Fruit fly (Drosophila melanogaster): ENCODE results near the gene CG31465.

CG31465 gene

dm6 chr3R:21839636-21840035 is 41.0 kb upstream of the CG31465 start (continued):
- peak; percentile 23 for TF ChIP-seq CG18599 (GFP tag; optimal IDR thresholded peaks at IDR 0.05)
- no peak for TF ChIP-seq Six4 (GFP tag; optimal IDR thresholded peaks at IDR 0.05)
- no peak for TF ChIP-seq ewg (GFP tag; optimal IDR thresholded peaks at IDR 0.05)
- TF ChIP-seq croc (GFP tag; conservative IDR thresholded peaks at IDR 0.05), result no peak
- no peak for TF ChIP-seq ttk (GFP tag; IDR thresholded peaks at IDR 0.05)
- TF ChIP-seq D19A (tag; optimal IDR thresholded peaks at IDR 0.05), result peak; percentile 53
- TF ChIP-seq cwo (GFP tag; optimal IDR thresholded peaks at IDR 0.05), result no peak
- no peak for TF ChIP-seq HmgZ (tag; optimal IDR thresholded peaks at IDR 0.05)
- no peak for TF ChIP-seq Sry-δ (GFP tag; optimal IDR thresholded peaks at IDR 0.05)
- no peak for TF ChIP-seq CG33557 (GFP tag; optimal IDR thresholded peaks at IDR 0.05)
- no peak for TF ChIP-seq Tbp (GFP tag; optimal IDR thresholded peaks at IDR 0.05)
- TF ChIP-seq mam (GFP tag; optimal IDR thresholded peaks at IDR 0.05), result no peak
- peak; percentile 48 for TF ChIP-seq CG10979 (tag; optimal IDR thresholded peaks at IDR 0.05)
- TF ChIP-seq CG4820 (GFP tag; optimal IDR thresholded peaks at IDR 0.05), result no peak
- no peak for TF ChIP-seq tll (GFP tag; optimal IDR thresholded peaks at IDR 0.05)
- TF ChIP-seq row (GFP tag; IDR thresholded peaks at IDR 0.05), result 0 out of 3 replicates have a peak, but pooled peaks have one; percentile 15
- TF ChIP-seq CG13123 (GFP tag; optimal IDR thresholded peaks at IDR 0.05), result no peak
- TF ChIP-seq CG15073 (GFP tag; optimal IDR thresholded peaks at IDR 0.05), result no peak
- no peak for TF ChIP-seq CG11093 (GFP tag; IDR thresholded peaks at IDR 0.05)
- no peak for TF ChIP-seq HLH54F (GFP tag; optimal IDR thresholded peaks at IDR 0.05)
- TF ChIP-seq CG12391 (tag; optimal IDR thresholded peaks at IDR 0.05), result peak; percentile 38
- no peak for TF ChIP-seq jigr1 (GFP tag; IDR thresholded peaks at IDR 0.05)
- no peak for TF ChIP-seq CG9876 (GFP tag; optimal IDR thresholded peaks at IDR 0.05)
- TF ChIP-seq CG6854 (GFP tag; optimal IDR thresholded peaks at IDR 0.05), result peak; percentile 33
- TF ChIP-seq CG16815 (GFP tag; optimal IDR thresholded peaks at IDR 0.05), result no peak
- TF ChIP-seq NFAT (GFP tag; IDR thresholded peaks at IDR 0.05), result no peak
- TF ChIP-seq gt (GFP tag; IDR thresholded peaks at IDR 0.05), result no peak
- no peak for TF ChIP-seq abd-A (tag; optimal IDR thresholded peaks at IDR 0.05)
- TF ChIP-seq zfh2 (GFP tag; optimal IDR thresholded peaks at IDR 0.05), result no peak
- TF ChIP-seq exex (tag; optimal IDR thresholded peaks at IDR 0.05), result no peak
- TF ChIP-seq Ptx1 (GFP tag; IDR thresholded peaks at IDR 0.05), result no peak
- TF ChIP-seq kay (GFP tag; optimal IDR thresholded peaks at IDR 0.05), result no peak
- TF ChIP-seq Pdp1 (GFP tag; optimal IDR thresholded peaks at IDR 0.05), result no peak
- TF ChIP-seq HLHmδ (GFP tag; optimal IDR thresholded peaks at IDR 0.05), result no peak
- no peak for TF ChIP-seq CG16863 (GFP tag; optimal IDR thresholded peaks at IDR 0.05)
- TF ChIP-seq YL-1 (GFP tag; optimal IDR thresholded peaks at IDR 0.05), result no peak
- TF ChIP-seq sima (GFP tag; optimal IDR thresholded peaks at IDR 0.05), result no peak
- TF ChIP-seq aop (GFP tag; IDR thresholded peaks at IDR 0.05), result no peak
- TF ChIP-seq ro (GFP tag; IDR thresholded peaks at IDR 0.05), result no peak
- TF ChIP-seq kah (GFP tag; optimal IDR thresholded peaks at IDR 0.05), result peak; percentile 10
- TF ChIP-seq Scr (GFP tag; IDR thresholded peaks at IDR 0.05; ENCODE audit: partially characterized antibody), result no peak
- no peak for TF ChIP-seq shn (GFP tag; optimal IDR thresholded peaks at IDR 0.05)
- TF ChIP-seq CG1529 (GFP tag; optimal IDR thresholded peaks at IDR 0.05), result no peak
- TF ChIP-seq Dip3 (GFP tag; optimal IDR thresholded peaks at IDR 0.05), result no peak
- TF ChIP-seq fd3F (GFP tag; optimal IDR thresholded peaks at IDR 0.05), result no peak
- no peak for TF ChIP-seq CG10274 (GFP tag; optimal IDR thresholded peaks at IDR 0.05)
- TF ChIP-seq ac (GFP tag; optimal IDR thresholded peaks at IDR 0.05), result no peak
- TF ChIP-seq btn (GFP tag; optimal IDR thresholded peaks at IDR 0.05), result no peak
- no peak for TF ChIP-seq wdn (GFP tag; IDR thresholded peaks at IDR 0.05)
- no peak for TF ChIP-seq cas (GFP tag; IDR thresholded peaks at IDR 0.05)
- no peak for TF ChIP-seq tup (GFP tag; optimal IDR thresholded peaks at IDR 0.05)
- TF ChIP-seq wek (GFP tag; optimal IDR thresholded peaks at IDR 0.05), result no peak
